Fruit fly (Drosophila melanogaster) Kc167 (cell line): Measurements from ENCODE around the gene Sfp38D.

Experiments used
- Myc ChIP-seq: fragments of >200 bp; optimal IDR thresholded peaks from 2 replicates; lab custom pipeline; 2017; ENCODE audit warnings: missing external identifiers
- h ChIP-seq: fragments of >200 bp; optimal IDR thresholded peaks from 3 replicates; lab custom pipeline; 2018; ENCODE audit warnings: missing external identifiers
- insv ChIP-seq: fragments of >200 bp; optimal IDR thresholded peaks from 3 replicates; lab custom pipeline; 2018; ENCODE audit warnings: missing external identifiers

- no peak for TF ChIP-seq h (lab: Kevin White, UChicago)
- no peak for TF ChIP-seq Myc (lab: Kevin White, UChicago)
- TF ChIP-seq insv (lab: Kevin White, UChicago): no peak
These were observed 6.7 kb downstream of the Sfp38D start for dm6 chr2L:20647240-20647908.
